Fruit fly (Drosophila melanogaster): ENCODE data around the gene Jon65Ai.

Gene Jon65Ai

dm6 chr3L:6071454-6072189 lies 17.4 kb upstream of the Jon65Ai start, which contains the start of gene CG6602 (continued):
- peak; percentile 64 for TF ChIP-seq CG14667 (GFP tag; IDR thresholded peaks at IDR 0.05)
- no peak for TF ChIP-seq CG7963 (GFP tag; IDR thresholded peaks at IDR 0.05; ENCODE audit: partially characterized antibody)
- TF ChIP-seq Rx (GFP tag; IDR thresholded peaks at IDR 0.05), result peak; percentile 73
- peak; percentile 82 for TF ChIP-seq phol (tag; optimal IDR thresholded peaks at IDR 0.05)
- no peak for TF ChIP-seq dan (GFP tag; IDR thresholded peaks at IDR 0.05)
- TF ChIP-seq salm (tag; optimal IDR thresholded peaks at IDR 0.05), result no peak
- peak; percentile 7; the same call in 1 of the 2 replicates for TF ChIP-seq CG42726 (GFP tag; IDR thresholded peaks at IDR 0.05; ENCODE audit: partially characterized antibody)
- no peak for TF ChIP-seq Hey (tag; optimal IDR thresholded peaks at IDR 0.05)
- no peak for TF ChIP-seq CG1832 (GFP tag; optimal IDR thresholded peaks at IDR 0.05)
- TF ChIP-seq CG11504 (tag; optimal IDR thresholded peaks at IDR 0.05), result peak; percentile 76
- TF ChIP-seq Spps (tag; optimal IDR thresholded peaks at IDR 0.05), result no peak
- peak; percentile 83 for TF ChIP-seq slbo (GFP tag; IDR thresholded peaks at IDR 0.05)
- TF ChIP-seq NC2β (GFP tag; optimal IDR thresholded peaks at IDR 0.05), result peak; percentile 53
- peak; percentile 54 for TF ChIP-seq CG9727 (GFP tag; optimal IDR thresholded peaks at IDR 0.05)
- peak; percentile 85 for TF ChIP-seq HHEX (GFP tag; optimal IDR thresholded peaks at IDR 0.05)
- TF ChIP-seq Sin3A (optimal IDR thresholded peaks at IDR 0.05), result no peak
- TF ChIP-seq Lpt (GFP tag; optimal IDR thresholded peaks at IDR 0.05), result no peak
- peak; percentile 66 for TF ChIP-seq ssp (GFP tag; IDR thresholded peaks at IDR 0.05)
- TF ChIP-seq odd (GFP tag; optimal IDR thresholded peaks at IDR 0.05), result peak; percentile 45
- no peak for TF ChIP-seq sna (GFP tag; IDR thresholded peaks at IDR 0.05; ENCODE audit: partially characterized antibody)
- no peak for TF ChIP-seq Nf-YB (GFP tag; optimal IDR thresholded peaks at IDR 0.05)
- peak; percentile 52 for TF ChIP-seq mam (GFP tag; optimal IDR thresholded peaks at IDR 0.05)
- peak; percentile 36 for TF ChIP-seq CG3065 (GFP tag; optimal IDR thresholded peaks at IDR 0.05)

- TF ChIP-seq CG8765 (GFP tag; IDR thresholded peaks at IDR 0.05), result no peak
- no peak for TF ChIP-seq CG3995 (GFP tag; optimal IDR thresholded peaks at IDR 0.05)
- TF ChIP-seq CG11398 (GFP tag; optimal IDR thresholded peaks at IDR 0.05), result no peak
- TF ChIP-seq grn (GFP tag; optimal IDR thresholded peaks at IDR 0.05), result peak; percentile 73
- TF ChIP-seq CG6854 (GFP tag; optimal IDR thresholded peaks at IDR 0.05), result no peak
- TF ChIP-seq cad (GFP tag; optimal IDR thresholded peaks at IDR 0.05), result no peak
- no peak for TF ChIP-seq Fer3 (tag; optimal IDR thresholded peaks at IDR 0.05)
- TF ChIP-seq CG1233 (GFP tag; optimal IDR thresholded peaks at IDR 0.05), result no peak
- TF ChIP-seq pho (GFP tag; optimal IDR thresholded peaks at IDR 0.05), result no peak
- peak in 1 of 2 experiments; percentile 56 for TF ChIP-seq Hr78 (GFP tag; optimal IDR thresholded peaks at IDR 0.05)
Measured at dm6 chr3L:6070119-6070518, 15.9 kb upstream of the Jon65Ai start.

dm6 chr3L:6068178-6068577 lies 13.9 kb upstream of the Jon65Ai start:
- TF ChIP-seq tx (GFP tag; optimal IDR thresholded peaks at IDR 0.05) (no peak), sqz (GFP tag; optimal IDR thresholded peaks at IDR 0.05) (no peak), CG6791 (GFP tag; IDR thresholded peaks at IDR 0.05; ENCODE audit: partially characterized antibody) (0 out of 3 replicates have a peak, but pooled peaks have one; percentile 36), ems (GFP tag; optimal IDR thresholded peaks at IDR 0.05) (no peak), CG12769 (tag; optimal IDR thresholded peaks at IDR 0.05) (no peak), Tbp (GFP tag; optimal IDR thresholded peaks at IDR 0.05) (no peak), MBD-R2 (GFP tag; IDR thresholded peaks at IDR 0.05) (0 out of 2 replicates have a peak, but pooled peaks have one; percentile 13), ci (GFP tag; IDR thresholded peaks at IDR 0.05) (no peak), HLHmδ (GFP tag; optimal IDR thresholded peaks at IDR 0.05) (no peak), Hr3 (GFP tag; optimal IDR thresholded peaks at IDR 0.05) (no peak), inv (GFP tag; IDR thresholded peaks at IDR 0.05; ENCODE audit: partially characterized antibody) (no peak), CG5953 (GFP tag; IDR thresholded peaks at IDR 0.05) (no peak), onecut (GFP tag; IDR thresholded peaks at IDR 0.05) (no peak), CoRest (tag; optimal IDR thresholded peaks at IDR 0.05) (no peak), CG30020 (tag; optimal IDR thresholded peaks at IDR 0.05) (no peak), CG9797 (GFP tag; optimal IDR thresholded peaks at IDR 0.05) (no peak), grau (tag; optimal IDR thresholded peaks at IDR 0.05) (no peak)
